Worm (Caenorhabditis elegans) whole organism, mixed stage, embryonic: Measurements from ENCODE around the gene Y54F10BM.21.

Experiments used
- M03D4.4 ChIP-seq: sonication (generic microtip); optimal IDR thresholded peaks from 2 replicates; lab custom pipeline; 2017; ENCODE audit warnings: mild to moderate bottlenecking, missing genetic modification characterization, missing compliant biosample characterization
- blmp-1 ChIP-seq: fragments of 150-350 bp; optimal IDR thresholded peaks from 2 replicates; lab custom pipeline; 2014; ENCODE audit warnings: missing biosample characterization, missing genetic modification characterization
- ceh-39 ChIP-seq: fragments of 150-350 bp; optimal IDR thresholded peaks from 2 replicates; lab custom pipeline; 2014; ENCODE audit warnings: missing biosample characterization, missing genetic modification characterization
- ceh-43 ChIP-seq: fragments of 200-800 bp; sonication (Bioruptor generic); optimal IDR thresholded peaks from 2 replicates; lab custom pipeline; 2018; ENCODE audit warnings: mild to moderate bottlenecking, missing genetic modification characterization, moderate library complexity, missing compliant biosample characterization
- ceh-83 ChIP-seq: fragments of 200-800 bp; sonication (Bioruptor generic); optimal IDR thresholded peaks from 2 replicates; lab custom pipeline; 2018; ENCODE audit warnings: mild to moderate bottlenecking, missing genetic modification characterization, missing compliant biosample characterization
- ces-1 ChIP-seq: fragments of 150-350 bp; optimal IDR thresholded peaks from 2 replicates; lab custom pipeline; 2014; ENCODE audit warnings: missing biosample characterization, missing genetic modification reagents, missing genetic modification characterization
- cnd-1 ChIP-seq: fragments of 200-800 bp; sonication (Bioruptor generic); optimal IDR thresholded peaks from 2 replicates; lab custom pipeline; 2018; ENCODE audit warnings: mild to moderate bottlenecking, missing genetic modification characterization, missing compliant biosample characterization
- drap-1 ChIP-seq: fragments of 200-800 bp; sonication (Bioruptor generic); optimal IDR thresholded peaks from 3 replicates; lab custom pipeline; 2018; ENCODE audit warnings: mild to moderate bottlenecking, missing genetic modification characterization, missing compliant biosample characterization
- elt-3 ChIP-seq: fragments of 150-350 bp; optimal IDR thresholded peaks from 2 replicates; lab custom pipeline; 2014; ENCODE audit warnings: missing biosample characterization, missing genetic modification characterization
- flh-1 ChIP-seq: fragments of 200-800 bp; sonication (Bioruptor generic); optimal IDR thresholded peaks from 2 replicates; lab custom pipeline; 2018; ENCODE audit warnings: mild to moderate bottlenecking, missing genetic modification characterization, moderate library complexity, missing compliant biosample characterization
- ham-2 ChIP-seq: fragments of 200-800 bp; sonication (Bioruptor generic); optimal IDR thresholded peaks from 2 replicates; lab custom pipeline; 2018; ENCODE audit warnings: mild to moderate bottlenecking, missing genetic modification characterization, missing compliant biosample characterization
- lin-32 ChIP-seq: fragments of 200-800 bp; sonication (Bioruptor generic); optimal IDR thresholded peaks from 2 replicates; lab custom pipeline; 2018; ENCODE audit warnings: mild to moderate bottlenecking, missing genetic modification characterization, missing compliant biosample characterization
- lsy-2 ChIP-seq: fragments of 150-350 bp; optimal IDR thresholded peaks from 2 replicates; lab custom pipeline; 2014; ENCODE audit warnings: missing biosample characterization, missing genetic modification characterization
- mab-5 ChIP-seq: fragments of 150-350 bp; optimal IDR thresholded peaks from 2 replicates; lab custom pipeline; 2014; ENCODE audit warnings: missing biosample characterization, missing genetic modification characterization
- mep-1 ChIP-seq: fragments of 150-350 bp; optimal IDR thresholded peaks from 2 replicates; lab custom pipeline; 2017; ENCODE audit warnings: missing biosample characterization, missing genetic modification reagents, missing genetic modification characterization, inconsistent platforms
- mls-2 ChIP-seq: sonication (generic microtip); optimal IDR thresholded peaks from 2 replicates; lab custom pipeline; 2016; ENCODE audit warnings: mild to moderate bottlenecking, missing genetic modification characterization, moderate library complexity, missing compliant biosample characterization
- nhr-2 ChIP-seq: fragments of 150-350 bp; optimal IDR thresholded peaks from 2 replicates; lab custom pipeline; 2014; ENCODE audit warnings: missing biosample characterization, missing genetic modification characterization
- nhr-237 ChIP-seq: fragments of 150-350 bp; optimal IDR thresholded peaks from 2 replicates; lab custom pipeline; 2014; ENCODE audit warnings: missing biosample characterization, missing genetic modification characterization
- nhr-28 ChIP-seq: fragments of 150-350 bp; optimal IDR thresholded peaks from 2 replicates; lab custom pipeline; 2014; ENCODE audit warnings: missing biosample characterization, missing genetic modification characterization
- nhr-76 ChIP-seq: sonication (generic microtip); optimal IDR thresholded peaks from 2 replicates; lab custom pipeline; 2017; ENCODE audit warnings: missing biosample characterization, missing genetic modification characterization
- pha-4 ChIP-seq: fragments of 150-350 bp; optimal IDR thresholded peaks from 2 replicates; lab custom pipeline; 2018; ENCODE audit warnings: missing biosample characterization, missing genetic modification reagents, missing genetic modification characterization
- sem-2 ChIP-seq: fragments of 200-800 bp; sonication (Bioruptor generic); optimal IDR thresholded peaks from 2 replicates; lab custom pipeline; 2018; ENCODE audit warnings: mild to moderate bottlenecking, missing genetic modification characterization, missing compliant biosample characterization
- snpc-4 ChIP-seq: fragments of 150-350 bp; optimal IDR thresholded peaks from 2 replicates; lab custom pipeline; 2014; ENCODE audit warnings: missing biosample characterization, missing genetic modification characterization
- tbx-8 ChIP-seq: fragments of 200-800 bp; sonication (Bioruptor generic); optimal IDR thresholded peaks from 2 replicates; lab custom pipeline; 2018; ENCODE audit warnings: mild to moderate bottlenecking, missing genetic modification characterization, moderate library complexity, missing compliant biosample characterization
- unc-62 ChIP-seq: fragments of 150-350 bp; optimal IDR thresholded peaks from 2 replicates; lab custom pipeline; 2014; ENCODE audit warnings: missing biosample characterization, missing genetic modification reagents, missing genetic modification characterization
- ztf-11 ChIP-seq: fragments of 150-350 bp; optimal IDR thresholded peaks from 2 replicates; lab custom pipeline; 2014; ENCODE audit warnings: missing biosample characterization, missing genetic modification characterization

The Y54F10BM.21 gene

ce11 chrIII:2314678-2315077 lies 37.7 kb downstream of the Y54F10BM.21 start:
- TF ChIP-seq nhr-76 (no peak), ceh-83 (GFP tag; lab: Kevin White, UChicago) (no peak), ces-1 (GFP tag; lab: Kevin White, UChicago) (no peak), drap-1 (GFP tag; lab: Kevin White, UChicago) (no peak), pha-4 (no peak), mls-2 (tag; lab: Kevin White, UChicago) (no peak), ceh-39 (tag; lab: Kevin White, UChicago) (no peak), mab-5 (no peak), lin-32 (GFP tag; lab: Kevin White, UChicago) (no peak), ceh-43 (GFP tag; lab: Kevin White, UChicago) (no peak), sem-2 (GFP tag; lab: Kevin White, UChicago) (no peak), nhr-2 (no peak), flh-1 (GFP tag; lab: Kevin White, UChicago) (no peak), snpc-4 (tag; lab: Kevin White, UChicago) (no peak)

- TF ChIP-seq tbx-8: no peak
- no peak for TF ChIP-seq drap-1 (GFP tag; lab: Kevin White, UChicago)
- TF ChIP-seq, all 35 proteins: peak for 0
These were observed 39.5 kb downstream of the Y54F10BM.21 start for ce11 chrIII:2316439-2316838.

- TF ChIP-seq unc-62 (GFP tag; lab: Kevin White, UChicago) (no peak), ham-2 (no peak), snpc-4 (tag; lab: Kevin White, UChicago) (no peak), nhr-2 (no peak), flh-1 (GFP tag; lab: Kevin White, UChicago) (no peak), M03D4.4 (tag; lab: Kevin White, UChicago) (no peak), ztf-11 (tag; lab: Kevin White, UChicago) (no peak)
These were observed 47.8 kb downstream of the Y54F10BM.21 start for ce11 chrIII:2324703-2325102.

ce11 chrIII:2328612-2329011 lies 51.7 kb downstream of the Y54F10BM.21 start:
- TF ChIP-seq nhr-76 (no peak), mls-2 (tag; lab: Kevin White, UChicago) (no peak), ztf-11 (tag; lab: Kevin White, UChicago) (no peak), mep-1 (tag; lab: Kevin White, UChicago) (no peak), snpc-4 (tag; lab: Kevin White, UChicago) (no peak), cnd-1 (no peak), blmp-1 (no peak), lsy-2 (tag; lab: Kevin White, UChicago) (no peak), ham-2 (no peak), nhr-28 (tag; lab: Kevin White, UChicago) (no peak), elt-3 (tag; lab: Kevin White, UChicago) (no peak), ceh-83 (GFP tag; lab: Kevin White, UChicago) (no peak), M03D4.4 (tag; lab: Kevin White, UChicago) (no peak), ces-1 (GFP tag; lab: Kevin White, UChicago) (no peak), tbx-8 (no peak), nhr-237 (no peak)
